Worm (Caenorhabditis elegans): ENCODE measurements around the gene gdh-1.

Gene gdh-1

DNA sequence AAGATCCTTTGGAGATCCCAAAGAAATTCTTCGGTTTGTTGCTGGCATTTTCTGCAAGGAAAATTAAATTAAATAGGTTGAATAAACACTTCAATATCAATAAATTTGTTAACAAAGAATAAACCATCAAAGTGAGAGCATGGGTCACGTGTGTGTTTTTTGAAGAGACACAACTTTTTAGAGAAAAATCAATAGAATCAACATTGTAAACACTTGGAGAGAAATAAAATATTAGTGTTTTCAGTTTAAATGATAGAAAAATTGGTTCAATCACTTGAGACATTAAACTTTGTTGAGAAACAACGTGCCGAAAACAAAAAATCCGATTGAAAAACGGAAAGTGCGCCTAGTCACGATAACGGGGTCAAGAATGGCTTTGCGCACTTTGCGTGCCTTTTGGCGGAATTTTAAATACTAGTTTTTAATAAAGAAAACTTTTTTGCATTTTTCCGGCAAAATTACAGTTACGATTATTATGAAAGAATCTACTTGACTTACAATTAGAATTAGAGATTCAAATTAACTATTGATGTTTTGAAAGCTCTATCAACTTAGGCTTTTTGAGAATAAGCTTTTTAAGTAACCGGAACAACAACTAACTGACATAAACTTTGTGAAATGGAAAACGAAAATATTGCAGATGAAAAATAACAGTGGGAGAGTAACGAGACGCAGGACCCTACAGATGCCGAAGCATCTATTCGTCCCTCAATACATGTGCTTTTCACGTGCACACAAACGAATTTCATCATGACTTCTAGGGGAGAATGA, 8.6 kb downstream of the gdh-1 start, which contains the start of gene ZK829.7:
TSS of gene ZK829.7 (minus strand) at position 51 of the 771 bp plus-strand sequence.
- TF ChIP-seq ztf-29 (GFP tag; IDR thresholded peaks at IDR 0.05) (no peak), cog-1 (tag; optimal IDR thresholded peaks at IDR 0.05) (peak; percentile 2)

DNA sequence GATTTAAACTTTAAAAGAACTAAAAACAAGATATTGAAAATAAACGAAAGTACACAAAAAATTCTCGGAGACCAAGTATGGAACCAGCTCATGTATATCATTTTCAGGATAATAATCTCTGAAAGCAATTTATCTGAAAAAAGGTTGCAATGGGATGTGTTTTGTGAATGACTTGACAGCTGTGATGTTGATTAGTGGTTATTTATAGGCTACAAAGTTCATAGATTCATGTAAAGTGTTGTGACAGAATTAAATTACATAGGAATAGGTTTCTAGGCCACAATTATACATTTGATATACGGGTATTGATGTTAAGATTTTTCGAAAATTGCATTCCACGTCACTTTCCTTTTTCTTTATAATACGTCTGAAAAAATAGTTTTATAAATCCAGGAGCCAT, 12.3 kb downstream of the gdh-1 start, which contains the start of gene srj-1:
TSS of gene srj-1 (minus strand) at position 101 of the 400 bp plus-strand sequence.
- no peak for TF ChIP-seq med-1 (GFP tag; optimal IDR thresholded peaks at IDR 0.05; ENCODE audit: insufficient read depth)
- no peak for TF ChIP-seq klf-2 (GFP tag; conservative IDR thresholded peaks at IDR 0.05)
- TF ChIP-seq ztf-29 (GFP tag; IDR thresholded peaks at IDR 0.05): no peak

DNA sequence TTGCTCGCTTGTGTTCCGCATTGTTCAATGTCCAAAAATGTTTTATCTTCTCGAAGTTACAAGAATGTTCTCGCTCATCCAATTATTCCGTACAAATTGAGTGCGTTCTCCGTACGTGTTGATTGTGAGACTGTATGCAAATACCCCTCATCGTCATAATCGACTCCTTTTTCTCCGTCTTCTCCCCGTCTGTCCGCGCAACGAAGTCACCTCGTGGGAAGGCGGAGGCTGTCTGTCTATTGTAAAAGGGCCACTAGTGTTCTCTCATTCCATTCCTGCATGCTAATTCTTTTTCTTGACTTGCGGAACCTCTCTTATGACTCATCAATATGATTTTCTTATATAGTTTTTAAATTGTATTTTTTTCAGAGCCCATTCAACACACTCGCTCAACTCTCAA, 17.1 kb downstream of the gdh-1 start, which contains the start of gene ZK829.9:
TSS of gene ZK829.9 (plus strand) at position 364 of the 400 bp plus-strand sequence.
- TF ChIP-seq klf-2 (GFP tag; conservative IDR thresholded peaks at IDR 0.05) (no peak), ztf-23 (GFP tag; IDR thresholded peaks at IDR 0.05) (no peak), T22C8.4 (GFP tag; IDR thresholded peaks at IDR 0.05) (no peak), ztf-29 (GFP tag; IDR thresholded peaks at IDR 0.05) (no peak), cog-1 (tag; optimal IDR thresholded peaks at IDR 0.05) (no peak), flt-1 (GFP tag; IDR thresholded peaks at IDR 0.05) (no peak), tab-1 (GFP tag; IDR thresholded peaks at IDR 0.05) (no peak), med-1 (GFP tag; optimal IDR thresholded peaks at IDR 0.05; ENCODE audit: insufficient read depth) (no peak), ref-1 (GFP tag; conservative IDR thresholded peaks at IDR 0.05) (no peak)

DNA sequence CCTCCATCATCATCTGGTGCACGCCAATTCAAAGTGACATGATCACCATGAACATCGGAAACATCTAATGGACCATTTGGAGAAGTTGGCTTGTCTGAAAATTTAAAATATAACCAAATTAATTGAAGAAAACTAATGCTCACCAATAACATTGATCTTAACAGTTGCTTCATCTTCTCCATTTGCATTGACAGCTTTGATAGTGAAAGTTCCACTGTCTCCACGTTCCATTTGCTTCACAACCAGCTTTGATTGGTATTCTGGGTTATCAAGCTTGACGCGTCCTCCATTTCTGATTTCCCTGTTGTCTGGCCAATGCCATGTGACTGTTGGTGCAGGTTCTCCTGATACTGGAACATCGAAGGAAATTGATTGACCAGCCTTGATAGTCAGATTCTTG, 33.4 kb downstream of the gdh-1 start:
- no peak for TF ChIP-seq T22C8.4 (GFP tag; IDR thresholded peaks at IDR 0.05)
- TF ChIP-seq ztf-23 (GFP tag; IDR thresholded peaks at IDR 0.05): no peak
- no peak for TF ChIP-seq ztf-29 (GFP tag; IDR thresholded peaks at IDR 0.05)
- TF ChIP-seq flt-1 (GFP tag; IDR thresholded peaks at IDR 0.05): no peak
- no peak for TF ChIP-seq tab-1 (GFP tag; IDR thresholded peaks at IDR 0.05)
- no peak for TF ChIP-seq med-1 (GFP tag; optimal IDR thresholded peaks at IDR 0.05; ENCODE audit: insufficient read depth)
- no peak for TF ChIP-seq ref-1 (GFP tag; conservative IDR thresholded peaks at IDR 0.05)
- no peak for TF ChIP-seq klf-2 (GFP tag; conservative IDR thresholded peaks at IDR 0.05)
- no peak for TF ChIP-seq cog-1 (tag; optimal IDR thresholded peaks at IDR 0.05)
